Worm (Caenorhabditis elegans) whole organism, young adult: ENCODE data around the gene sdz-15.

Experiments
- B0019.2 ChIP-seq: fragments of 200-800 bp; sonication (Bioruptor generic); conservative IDR thresholded peaks from 2 replicates; pipeline ENCODE4 v1.3.6; 2022; ENCODE audit warnings: missing genetic modification reagents, missing genetic modification characterization, missing compliant biosample characterization
- D2030.7 ChIP-seq: fragments of 200-800 bp; sonication (Bioruptor generic); IDR thresholded peaks from 2 replicates; pipeline ENCODE4 v1.3.6; 2022; ENCODE audit warnings: missing genetic modification reagents, missing genetic modification characterization, missing compliant biosample characterization
- F10E7.11 ChIP-seq: sonication (generic microtip); optimal IDR thresholded peaks from 2 replicates; lab custom pipeline; 2017; ENCODE audit warnings: mild to moderate bottlenecking, missing genetic modification characterization, moderate library complexity, missing compliant biosample characterization
- F33H1.4 ChIP-seq: fragments of 200-800 bp; sonication (Bioruptor generic); IDR thresholded peaks from 2 replicates; pipeline ENCODE4 v1.3.6; 2022; ENCODE audit warnings: missing genetic modification reagents, missing genetic modification characterization, missing compliant biosample characterization
- F52B5.7 ChIP-seq: sonication (generic microtip); optimal IDR thresholded peaks from 2 replicates; lab custom pipeline; 2016; ENCODE audit warnings: mild to moderate bottlenecking, missing genetic modification characterization, missing compliant biosample characterization
- F55B11.4 ChIP-seq: sonication (generic microtip); optimal IDR thresholded peaks from 2 replicates; lab custom pipeline; 2016; ENCODE audit warnings: missing compliant biosample characterization, missing genetic modification characterization, borderline replicate concordance; ENCODE audit not compliant: insufficient read depth
- K11D2.4 ChIP-seq: fragments of 200-800 bp; sonication (Bioruptor generic); IDR thresholded peaks from 2 replicates; pipeline ENCODE4 v1.3.6; 2022; ENCODE audit warnings: missing genetic modification reagents, missing genetic modification characterization, missing compliant biosample characterization
- K12H6.12 ChIP-seq: fragments of 200-800 bp; sonication (Bioruptor generic); optimal IDR thresholded peaks from 2 replicates; lab custom pipeline; 2018; ENCODE audit warnings: mild to moderate bottlenecking, missing genetic modification characterization, missing compliant biosample characterization
- Y53F4B.3 ChIP-seq: fragments of 200-800 bp; sonication (Bioruptor generic); IDR thresholded peaks from 2 replicates; pipeline ENCODE4 v1.3.6; 2022; ENCODE audit warnings: missing genetic modification reagents, missing genetic modification characterization, missing compliant biosample characterization
- Y67H2A.10 ChIP-seq: fragments of 200-800 bp; sonication (Bioruptor generic); conservative IDR thresholded peaks from 2 replicates; pipeline ENCODE4 v1.3.6; 2022; ENCODE audit warnings: missing genetic modification reagents, missing genetic modification characterization, missing compliant biosample characterization
- akir-1 ChIP-seq: fragments of 200-800 bp; sonication (Bioruptor generic); optimal IDR thresholded peaks from 2 replicates; lab custom pipeline; 2018; ENCODE audit warnings: mild to moderate bottlenecking, missing genetic modification characterization, moderate library complexity, missing compliant biosample characterization
- aptf-2 ChIP-seq: fragments of 200-800 bp; sonication (Bioruptor generic); conservative IDR thresholded peaks from 2 replicates; pipeline ENCODE4 v1.3.6; 2022; ENCODE audit warnings: missing genetic modification reagents, missing genetic modification characterization, missing compliant biosample characterization
- attf-6 ChIP-seq: fragments of 200-800 bp; sonication (Bioruptor generic); IDR thresholded peaks from 2 replicates; pipeline ENCODE4 v1.3.6; 2022; ENCODE audit warnings: missing genetic modification reagents, missing genetic modification characterization, missing compliant biosample characterization
- bed-2 ChIP-seq: fragments of 200-800 bp; sonication (Bioruptor generic); IDR thresholded peaks from 2 replicates; pipeline ENCODE4 v1.3.6; 2022; ENCODE audit warnings: missing genetic modification reagents, missing genetic modification characterization, missing compliant biosample characterization
- cebp-1 ChIP-seq, 2 experiments: fragments of 200-800 bp in 1 of 2; sonication (Bioruptor generic) in 1 of 2; sonication (generic microtip) in 1 of 2; IDR thresholded peaks in 1 of 2; optimal IDR thresholded peaks in 1 of 2; 2 replicates each; pipeline versions ENCODE4 v1.3.6 to Lab custom; 2017 to 2022; ENCODE audit warnings: missing compliant biosample characterization in 2 of 2, missing genetic modification characterization in 2 of 2, mild to moderate bottlenecking in 1 of 2, missing genetic modification reagents in 1 of 2, moderate library complexity in 1 of 2
- ceh-27 ChIP-seq: fragments of 200-800 bp; sonication (Bioruptor generic); optimal IDR thresholded peaks from 2 replicates; lab custom pipeline; 2018; ENCODE audit warnings: mild to moderate bottlenecking, missing genetic modification characterization, moderate library complexity, missing compliant biosample characterization
- ceh-40 ChIP-seq: fragments of 200-800 bp; sonication (Bioruptor generic); IDR thresholded peaks from 2 replicates; pipeline ENCODE4 v1.3.6; 2022; ENCODE audit warnings: missing genetic modification characterization, missing compliant biosample characterization
- ceh-58 ChIP-seq: fragments of 200-800 bp; sonication (Bioruptor generic); IDR thresholded peaks from 2 replicates; pipeline ENCODE4 v1.3.6; 2022; ENCODE audit warnings: missing genetic modification characterization, missing compliant biosample characterization
- ceh-79 ChIP-seq: sonication (generic microtip); optimal IDR thresholded peaks from 2 replicates; lab custom pipeline; 2017; ENCODE audit warnings: mild to moderate bottlenecking, missing genetic modification characterization, missing compliant biosample characterization
- ceh-91 ChIP-seq: fragments of 200-800 bp; sonication (Bioruptor generic); IDR thresholded peaks from 2 replicates; pipeline ENCODE4 v1.3.6; 2022; ENCODE audit warnings: missing genetic modification reagents, missing genetic modification characterization, missing compliant biosample characterization
- dpff-1 ChIP-seq: sonication (generic microtip); optimal IDR thresholded peaks from 2 replicates; lab custom pipeline; 2017; ENCODE audit warnings: mild to moderate bottlenecking, missing genetic modification characterization, missing compliant biosample characterization
- dpl-1 ChIP-seq: fragments of 150-350 bp; optimal IDR thresholded peaks from 2 replicates; lab custom pipeline; 2014; ENCODE audit warnings: missing biosample characterization, missing genetic modification reagents, missing genetic modification characterization
- ets-4 ChIP-seq: fragments of 200-800 bp; sonication (Bioruptor generic); optimal IDR thresholded peaks from 2 replicates; lab custom pipeline; 2018; ENCODE audit warnings: mild to moderate bottlenecking, missing genetic modification characterization, missing compliant biosample characterization
- hsf-1 ChIP-seq: fragments of 200-800 bp; sonication (Bioruptor generic); IDR thresholded peaks from 2 replicates; pipeline ENCODE4 v1.3.6; 2022; ENCODE audit warnings: missing genetic modification reagents, missing genetic modification characterization, missing compliant biosample characterization
- lag-1 ChIP-seq: fragments of 200-800 bp; sonication (Bioruptor generic); IDR thresholded peaks from 2 replicates; pipeline ENCODE4 v1.3.6; 2022; ENCODE audit warnings: missing genetic modification reagents, missing genetic modification characterization, missing compliant biosample characterization
- let-526 ChIP-seq: fragments of 200-800 bp; sonication (Bioruptor generic); IDR thresholded peaks from 2 replicates; pipeline ENCODE4 v1.3.6; 2022; ENCODE audit warnings: missing genetic modification reagents, missing genetic modification characterization, missing compliant biosample characterization
- let-607 ChIP-seq, 2 experiments: fragments of 200-800 bp in 1 of 2; sonication (Bioruptor generic) in 1 of 2; sonication (generic microtip) in 1 of 2; optimal IDR thresholded peaks; 2 replicates each; lab custom pipeline; 2016 to 2018; ENCODE audit warnings: mild to moderate bottlenecking in 2 of 2, missing compliant biosample characterization in 2 of 2, missing genetic modification characterization in 2 of 2, moderate library complexity in 2 of 2, missing genotype in 1 of 2
- lin-26 ChIP-seq: fragments of 200-800 bp; sonication (Bioruptor generic); IDR thresholded peaks from 2 replicates; pipeline ENCODE4 v1.3.6; 2022; ENCODE audit warnings: missing genetic modification reagents, missing genetic modification characterization, missing compliant biosample characterization
- lin-35 ChIP-seq, 3 experiments: fragments of 150-350 bp in 2 of 3; sonication (generic microtip) in 1 of 3; optimal IDR thresholded peaks; 2 replicates each; lab custom pipeline; 2014 to 2018; ENCODE audit warnings: missing biosample characterization in 3 of 3, missing genetic modification characterization in 3 of 3, missing genetic modification reagents in 3 of 3
- lsy-27 ChIP-seq: sonication (generic microtip); optimal IDR thresholded peaks from 2 replicates; lab custom pipeline; 2017; ENCODE audit warnings: missing genetic modification characterization, mild to moderate bottlenecking, missing compliant biosample characterization, antibody characterized with exemption, missing genotype, borderline replicate concordance; ENCODE audit not compliant: insufficient read depth
- madf-10 ChIP-seq: sonication (generic microtip); optimal IDR thresholded peaks from 2 replicates; lab custom pipeline; 2016; ENCODE audit warnings: mild to moderate bottlenecking, missing genetic modification characterization, missing compliant biosample characterization
- madf-6 ChIP-seq: fragments of 200-800 bp; sonication (Bioruptor generic); IDR thresholded peaks from 2 replicates; pipeline ENCODE4 v1.3.6; 2022; ENCODE audit warnings: missing genetic modification reagents, missing genetic modification characterization, missing compliant biosample characterization
- mcd-1 ChIP-seq: fragments of 200-800 bp; sonication (Bioruptor generic); IDR thresholded peaks from 2 replicates; pipeline ENCODE4 v1.3.6; 2022; ENCODE audit warnings: missing genetic modification reagents, missing genetic modification characterization, missing compliant biosample characterization
- mel-28 ChIP-seq: sonication (generic microtip); optimal IDR thresholded peaks from 2 replicates; lab custom pipeline; 2016; ENCODE audit warnings: borderline replicate concordance, mild to moderate bottlenecking, missing genetic modification characterization, missing compliant biosample characterization
- nfya-2 ChIP-seq: fragments of 200-800 bp; sonication (Bioruptor generic); IDR thresholded peaks from 2 replicates; pipeline ENCODE4 v1.3.6; 2022; ENCODE audit warnings: missing genetic modification reagents, missing genetic modification characterization, missing compliant biosample characterization
- nhr-120 ChIP-seq: fragments of 200-800 bp; sonication (Bioruptor generic); IDR thresholded peaks from 2 replicates; pipeline ENCODE4 v1.3.6; 2022; ENCODE audit warnings: missing genetic modification characterization, missing compliant biosample characterization
- pbrm-1 ChIP-seq: fragments of 200-800 bp; sonication (Bioruptor generic); IDR thresholded peaks from 2 replicates; pipeline ENCODE4 v1.3.6; 2022; ENCODE audit warnings: missing genetic modification reagents, missing genetic modification characterization, missing compliant biosample characterization
- pha-4 ChIP-seq: fragments of 150-350 bp; sonication (generic microtip); optimal IDR thresholded peaks from 2 replicates; lab custom pipeline; 2014; ENCODE audit warnings: missing biosample characterization, missing genetic modification reagents, missing genetic modification characterization
- rec-8 ChIP-seq, 2 experiments: sonication (generic microtip); optimal IDR thresholded peaks; 2 replicates each; lab custom pipeline; 2016; ENCODE audit warnings: mild to moderate bottlenecking in 2 of 2, missing genetic modification characterization in 2 of 2, missing genetic modification reagents in 2 of 2, missing genotype in 2 of 2, missing biosample characterization in 1 of 2, missing compliant biosample characterization in 1 of 2, moderate library complexity in 1 of 2
- snpc-4 ChIP-seq, 5 experiments: fragments of 150-350 bp in 1 of 5; sonication (generic microtip) in 4 of 5; optimal IDR thresholded peaks; 2 replicates each; lab custom pipeline; 2014 to 2018; ENCODE audit warnings: missing genetic modification characterization in 5 of 5, missing biosample characterization in 3 of 5, antibody characterized with exemption in 2 of 5, mild to moderate bottlenecking in 2 of 5, missing compliant biosample characterization in 2 of 5, missing genotype in 2 of 5, moderate library complexity in 2 of 5, missing genetic modification reagents in 1 of 5
- somi-1 ChIP-seq: fragments of 200-800 bp; sonication (Bioruptor generic); optimal IDR thresholded peaks from 2 replicates; lab custom pipeline; 2018; ENCODE audit warnings: mild to moderate bottlenecking, missing genetic modification characterization, missing compliant biosample characterization
- unc-130 ChIP-seq: sonication (generic microtip); optimal IDR thresholded peaks from 2 replicates; lab custom pipeline; 2016; ENCODE audit warnings: missing genetic modification reagents, missing genetic modification characterization, missing compliant biosample characterization
- unc-62 ChIP-seq: fragments of 150-350 bp; optimal IDR thresholded peaks from 2 replicates; lab custom pipeline; 2014; ENCODE audit warnings: missing biosample characterization, missing genetic modification reagents, missing genetic modification characterization
- ztf-18 ChIP-seq: sonication (generic microtip); optimal IDR thresholded peaks from 2 replicates; lab custom pipeline; 2016; ENCODE audit warnings: missing genotype, mild to moderate bottlenecking, missing genetic modification characterization, missing compliant biosample characterization
- ztf-25 ChIP-seq: fragments of 200-800 bp; sonication (Bioruptor generic); IDR thresholded peaks from 2 replicates; pipeline ENCODE4 v1.3.6; 2022; ENCODE audit warnings: missing genetic modification reagents, missing genetic modification characterization, missing compliant biosample characterization
- ztf-3 ChIP-seq: fragments of 200-800 bp; sonication (Bioruptor generic); optimal IDR thresholded peaks from 2 replicates; lab custom pipeline; 2018; ENCODE audit warnings: mild to moderate bottlenecking, missing genetic modification characterization, missing compliant biosample characterization
- ztf-6 ChIP-seq: fragments of 200-800 bp; sonication (Bioruptor generic); IDR thresholded peaks from 2 replicates; pipeline ENCODE4 v1.3.6; 2022; ENCODE audit warnings: missing genetic modification reagents, missing genetic modification characterization, missing compliant biosample characterization

The sdz-15 gene

DNA sequence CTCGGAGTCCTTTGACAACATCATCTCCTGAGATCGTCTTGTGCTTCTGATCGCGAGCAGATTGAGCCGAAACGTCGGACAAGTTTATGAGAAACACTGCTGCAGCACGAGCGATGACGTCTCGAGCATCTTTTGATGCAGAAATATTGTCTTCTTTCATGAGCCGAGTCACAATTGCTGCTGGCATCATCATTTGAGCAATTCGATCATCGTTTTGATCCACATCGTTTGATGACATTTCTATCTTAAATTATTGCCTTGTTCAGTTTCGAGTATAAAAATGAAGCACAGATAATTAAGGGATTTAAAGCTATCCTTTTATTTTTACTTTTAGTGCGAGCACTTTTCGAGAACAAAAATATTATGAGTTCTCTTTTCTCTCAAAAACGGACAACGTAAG is 35.7 kb upstream of the sdz-15 start, which contains the start of gene T26A5.8 (continued):
- no peak for TF ChIP-seq snpc-4 (GFP tag; optimal IDR thresholded peaks at IDR 0.05; lab: Kevin White, UChicago)
- peak in 2 of 4 experiments; percentile 10 to 19 for TF ChIP-seq snpc-4 (tag; optimal IDR thresholded peaks at IDR 0.05; lab: Kevin White, UChicago)
- no peak for TF ChIP-seq ceh-40 (GFP tag; lab: Robert Waterston, UW)
- peak; percentile 22 for TF ChIP-seq unc-130
- no peak for TF ChIP-seq lsy-27 (tag; lab: Kevin White, UChicago)
- no peak for TF ChIP-seq rec-8 (tag; optimal IDR thresholded peaks at IDR 0.05; lab: Kevin White, UChicago)
- no peak for TF ChIP-seq Y53F4B.3 (GFP tag; lab: Robert Waterston, UW)
- TF ChIP-seq ztf-6 (GFP tag; lab: Robert Waterston, UW), result no peak
- TF ChIP-seq lag-1 (GFP tag; lab: Robert Waterston, UW), result no peak
- no peak for TF ChIP-seq mel-28 (tag; lab: Kevin White, UChicago)
- TF ChIP-seq dpl-1, result no peak
- no peak for TF ChIP-seq aptf-2 (GFP tag; lab: Robert Waterston, UW)
- peak; percentile 73 for TF ChIP-seq F52B5.7 (tag; lab: Kevin White, UChicago)
- no peak for TF ChIP-seq dpff-1
- peak; percentile 50 for TF ChIP-seq ztf-3
- peak in 1 of 2 experiments; percentile 24 for TF ChIP-seq let-607 (tag; optimal IDR thresholded peaks at IDR 0.05; lab: Kevin White, UChicago)
- TF ChIP-seq madf-6, result peak; percentile 65
- no peak for TF ChIP-seq bed-2 (GFP tag; lab: Robert Waterston, UW)
- no peak for TF ChIP-seq K11D2.4 (GFP tag; lab: Robert Waterston, UW)
- TF ChIP-seq K12H6.12 (tag; lab: Kevin White, UChicago), result no peak
- no peak for TF ChIP-seq B0019.2
- no peak for TF ChIP-seq let-526 (GFP tag; lab: Robert Waterston, UW)
- no peak for TF ChIP-seq Y67H2A.10
- no peak for TF ChIP-seq unc-62
- TF ChIP-seq nfya-2 (GFP tag; lab: Robert Waterston, UW), result no peak
- no peak for TF ChIP-seq akir-1 (GFP tag; lab: Kevin White, UChicago)
- TF ChIP-seq pha-4, result no peak
- TF ChIP-seq madf-10 (tag; lab: Kevin White, UChicago), result no peak
- peak; percentile 73 for TF ChIP-seq hsf-1 (GFP tag; lab: Robert Waterston, UW)
- TF ChIP-seq ztf-25 (GFP tag; lab: Robert Waterston, UW), result no peak
- TF ChIP-seq somi-1 (GFP tag; lab: Kevin White, UChicago), result no peak
- TF ChIP-seq attf-6 (GFP tag; lab: Robert Waterston, UW), result peak; percentile 31; the same call in 1 of the 2 replicates
- no peak for TF ChIP-seq ceh-27 (GFP tag; lab: Kevin White, UChicago)
- TF ChIP-seq ceh-58 (GFP tag; lab: Robert Waterston, UW), result no peak
- no peak for TF ChIP-seq F55B11.4 (tag; lab: Kevin White, UChicago)
- no peak for TF ChIP-seq cebp-1 (GFP tag; IDR thresholded peaks at IDR 0.05; lab: Robert Waterston, UW)
- TF ChIP-seq cebp-1 (tag; optimal IDR thresholded peaks at IDR 0.05; lab: Kevin White, UChicago), result peak; percentile 26
- no peak; the same call in 1 of the 2 replicates for TF ChIP-seq pbrm-1 (GFP tag; lab: Robert Waterston, UW)
- 0 out of 2 replicates have a peak, but pooled peaks have one; percentile 56 for TF ChIP-seq lin-26 (GFP tag; lab: Robert Waterston, UW)
- TF ChIP-seq nhr-120, result 0 out of 2 replicates have a peak, but pooled peaks have one; percentile 22
- no peak for TF ChIP-seq ztf-18
- no peak for TF ChIP-seq F33H1.4 (GFP tag; lab: Robert Waterston, UW)
- TF ChIP-seq ceh-91, result no peak
- peak; percentile 47; the same call in 1 of the 2 replicates for TF ChIP-seq mcd-1
- no peak for TF ChIP-seq D2030.7 (GFP tag; lab: Robert Waterston, UW)
- peak; percentile 68 for TF ChIP-seq F10E7.11 (tag; lab: Kevin White, UChicago)
- no peak for TF ChIP-seq ceh-79 (tag; lab: Kevin White, UChicago)
- TF ChIP-seq ets-4 (GFP tag; lab: Kevin White, UChicago), result no peak
- TF ChIP-seq lin-35 (GFP tag; optimal IDR thresholded peaks at IDR 0.05; lab: Kevin White, UChicago), result no peak
